Worm (Caenorhabditis elegans): ENCODE data around the gene T22F3.2.

DNA sequence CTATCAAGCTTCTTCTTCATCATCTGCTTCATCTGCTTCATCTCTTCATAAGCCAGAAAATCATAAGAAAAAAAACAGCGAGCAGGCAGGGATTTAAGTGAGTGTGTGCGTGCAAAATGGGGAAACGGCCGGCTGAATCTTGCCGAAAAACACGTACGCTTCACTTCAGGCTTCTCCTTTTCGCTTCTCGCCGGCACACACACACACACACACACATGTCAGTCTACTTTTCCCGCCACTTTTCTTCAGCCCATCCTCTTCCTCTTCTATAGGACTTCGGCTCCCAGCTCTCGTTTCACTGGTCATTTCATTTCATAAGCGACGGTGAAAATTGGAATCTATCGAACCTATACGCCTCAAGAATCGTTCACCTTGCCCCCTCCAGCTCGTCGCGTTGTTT, 7.2 kb upstream of the T22F3.2 start:
- no peak for TF ChIP-seq ama-1 (optimal IDR thresholded peaks at IDR 0.05)
- no peak for TF ChIP-seq sea-1 (GFP tag; conservative IDR thresholded peaks at IDR 0.05)
- TF ChIP-seq B0310.2 (tag; optimal IDR thresholded peaks at IDR 0.05) = no peak
- no peak for TF ChIP-seq flt-1 (GFP tag; IDR thresholded peaks at IDR 0.05)
- TF ChIP-seq hnd-1 (tag; optimal IDR thresholded peaks at IDR 0.05) = no peak
- no peak for TF ChIP-seq scrt-1 (GFP tag; IDR thresholded peaks at IDR 0.05)
- TF ChIP-seq hmbx-1 (tag; optimal IDR thresholded peaks at IDR 0.05) = no peak
- TF ChIP-seq ets-7 (tag; optimal IDR thresholded peaks at IDR 0.05) = no peak
- TF ChIP-seq tbx-37 (GFP tag; conservative IDR thresholded peaks at IDR 0.05) = no peak
- no peak for TF ChIP-seq pes-1 (GFP tag; IDR thresholded peaks at IDR 0.05)
- TF ChIP-seq tra-4 (tag; optimal IDR thresholded peaks at IDR 0.05) = no peak
- no peak for TF ChIP-seq ceh-36 (tag; optimal IDR thresholded peaks at IDR 0.05)
- TF ChIP-seq ceh-13 (GFP tag; optimal IDR thresholded peaks at IDR 0.05) = no peak
